Fruit fly (Drosophila melanogaster) whole organism, embryonic: Measurements from ENCODE around the gene TwdlV.

ENCODE experiments used
- Blimp-1 ChIP-seq: fragments of 200-800 bp; sonication (Bioruptor generic); optimal IDR thresholded peaks from 3 replicates; lab custom pipeline; 2018; ENCODE audit warnings: missing biosample characterization, missing genetic modification characterization, mild to moderate bottlenecking, moderate library complexity, missing genetic modification reagents
- CG10147 ChIP-seq: fragments of 200-800 bp; sonication (Bioruptor generic); optimal IDR thresholded peaks from 2 replicates; lab custom pipeline; 2019; ENCODE audit warnings: missing biosample characterization, mild to moderate bottlenecking, missing genetic modification characterization, moderate library complexity
- CG10209 ChIP-seq: fragments of 200-800 bp; sonication (Bioruptor generic); optimal IDR thresholded peaks from 3 replicates; lab custom pipeline; 2017; ENCODE audit warnings: missing biosample characterization, mild to moderate bottlenecking, missing genetic modification characterization, missing genetic modification reagents
- CG10654 ChIP-seq: fragments of 200-800 bp; sonication (Bioruptor generic); optimal IDR thresholded peaks from 2 replicates; lab custom pipeline; 2016; ENCODE audit warnings: missing biosample characterization, missing genetic modification characterization
- CG1233 ChIP-seq: fragments of 200-800 bp; sonication (Bioruptor generic); optimal IDR thresholded peaks from 4 replicates; lab custom pipeline; 2018; ENCODE audit warnings: missing biosample characterization, mild to moderate bottlenecking, missing genetic modification characterization
- CG12769 ChIP-seq: fragments of 200-800 bp; sonication (Bioruptor generic); optimal IDR thresholded peaks from 2 replicates; lab custom pipeline; 2019; ENCODE audit warnings: missing biosample characterization, mild to moderate bottlenecking, missing genetic modification characterization, moderate library complexity
- CG15269 ChIP-seq: fragments of 200-800 bp; sonication (Bioruptor generic); optimal IDR thresholded peaks from 2 replicates; lab custom pipeline; 2018; ENCODE audit warnings: missing biosample characterization, mild to moderate bottlenecking, missing genetic modification characterization, moderate library complexity
- CG15601 ChIP-seq: fragments of 200-800 bp; sonication (Bioruptor generic); optimal IDR thresholded peaks from 3 replicates; lab custom pipeline; 2019; ENCODE audit warnings: missing biosample characterization, mild to moderate bottlenecking, missing genetic modification characterization, moderate library complexity
- CG16779 ChIP-seq: fragments of 200-800 bp; sonication (Bioruptor generic); IDR thresholded peaks from 2 replicates; pipeline ENCODE4 v1.3.6; 2022; ENCODE audit warnings: missing biosample characterization, missing genetic modification characterization
- CG18599 ChIP-seq: fragments of 200-800 bp; sonication (Bioruptor generic); optimal IDR thresholded peaks from 3 replicates; lab custom pipeline; 2017; ENCODE audit warnings: missing biosample characterization, missing genetic modification characterization, mild to moderate bottlenecking, moderate library complexity, missing genetic modification reagents
- CG31388 ChIP-seq: fragments of 200-800 bp; sonication (Bioruptor generic); optimal IDR thresholded peaks from 2 replicates; lab custom pipeline; 2016; ENCODE audit warnings: missing biosample characterization, missing genetic modification characterization
- CG32772 ChIP-seq: fragments of 200-800 bp; sonication (Bioruptor generic); IDR thresholded peaks from 2 replicates; pipeline ENCODE4 v1.3.6; 2022; ENCODE audit warnings: missing biosample characterization, missing genetic modification characterization
- CG3407 ChIP-seq: fragments of 200-800 bp; sonication (Bioruptor generic); optimal IDR thresholded peaks from 2 replicates; lab custom pipeline; 2018; ENCODE audit warnings: missing biosample characterization, mild to moderate bottlenecking, missing genetic modification characterization
- CG3847 ChIP-seq: fragments of 200-800 bp; sonication (Bioruptor generic); IDR thresholded peaks from 2 replicates; pipeline ENCODE4 v1.3.6; 2022; ENCODE audit warnings: missing biosample characterization, missing genetic modification characterization
- CG4404 ChIP-seq: fragments of 200-800 bp; sonication (Bioruptor generic); IDR thresholded peaks from 2 replicates; pipeline ENCODE4 v1.3.6; 2022; ENCODE audit warnings: missing biosample characterization, missing genetic modification characterization
- CG6654 ChIP-seq: fragments of 200-800 bp; sonication (Bioruptor generic); optimal IDR thresholded peaks from 2 replicates; lab custom pipeline; 2017; ENCODE audit warnings: missing biosample characterization, mild to moderate bottlenecking, missing genetic modification characterization
- CG6813 ChIP-seq: fragments of 200-800 bp; sonication (Bioruptor generic); optimal IDR thresholded peaks from 2 replicates; lab custom pipeline; 2017; ENCODE audit warnings: missing biosample characterization, missing genetic modification characterization, mild to moderate bottlenecking, moderate library complexity, missing genetic modification reagents
- CG9215 ChIP-seq: fragments of 200-800 bp; sonication (Bioruptor generic); IDR thresholded peaks from 2 replicates; pipeline ENCODE4 v1.3.6; 2022; ENCODE audit warnings: missing biosample characterization, missing genetic modification characterization
- Dek ChIP-seq: fragments of 200-800 bp; sonication (Bioruptor generic); optimal IDR thresholded peaks from 3 replicates; lab custom pipeline; 2019; ENCODE audit warnings: missing biosample characterization, mild to moderate bottlenecking, missing genetic modification characterization, moderate library complexity
- Dp ChIP-seq: fragments of 200-800 bp; sonication (Bioruptor generic); optimal IDR thresholded peaks from 2 replicates; lab custom pipeline; 2018; ENCODE audit warnings: missing biosample characterization, mild to moderate bottlenecking, missing genetic modification characterization, moderate library complexity
- Ets65A ChIP-seq: fragments of 200-800 bp; sonication (Bioruptor generic); peaks from one replicate; lab custom pipeline; 2016; ENCODE audit warnings: missing biosample characterization, missing genetic modification characterization
- Med ChIP-seq: fragments of 200-800 bp; sonication (Bioruptor generic); peaks from one replicate; lab custom pipeline; 2016; ENCODE audit warnings: missing biosample characterization, missing genetic modification characterization, mild to moderate bottlenecking, inconsistent platforms, moderate library complexity
- Opbp ChIP-seq: fragments of 200-800 bp; sonication (Bioruptor generic); IDR thresholded peaks from 3 replicates; pipeline ENCODE4 v1.3.6; 2022; ENCODE audit warnings: missing biosample characterization, missing genetic modification characterization; ENCODE audit not compliant: partially characterized antibody
- Pdp1 ChIP-seq, 2 experiments: fragments of 200-800 bp; sonication (Bioruptor generic); optimal IDR thresholded peaks; 3 replicates each; lab custom pipeline; 2016; ENCODE audit warnings: missing biosample characterization in 2 of 2, missing genetic modification characterization in 2 of 2, mild to moderate bottlenecking in 1 of 2, moderate library complexity in 1 of 2
- abd-A ChIP-seq: fragments of 200-800 bp; sonication (Bioruptor generic); optimal IDR thresholded peaks from 3 replicates; lab custom pipeline; 2019; ENCODE audit warnings: missing biosample characterization, mild to moderate bottlenecking, missing genetic modification characterization, moderate library complexity
- al ChIP-seq: fragments of 200-800 bp; sonication (Bioruptor generic); IDR thresholded peaks from 2 replicates; pipeline ENCODE4 v1.3.6; 2022; ENCODE audit warnings: missing biosample characterization, missing genetic modification characterization
- bcd ChIP-seq: fragments of 200-800 bp; sonication (Bioruptor generic); optimal IDR thresholded peaks from 2 replicates; lab custom pipeline; 2017; ENCODE audit warnings: missing biosample characterization, mild to moderate bottlenecking, missing genetic modification characterization
- chinmo ChIP-seq: fragments of 200-800 bp; sonication (Bioruptor generic); IDR thresholded peaks from 4 replicates; pipeline ENCODE4 v1.3.6; 2022; ENCODE audit warnings: missing biosample characterization, missing genetic modification characterization; ENCODE audit not compliant: partially characterized antibody
- crp ChIP-seq, 2 experiments: fragments of 200-800 bp; sonication (Bioruptor generic); optimal IDR thresholded peaks; 2 replicates in 1 of 2; 3 replicates in 1 of 2; lab custom pipeline; 2017; ENCODE audit warnings: missing biosample characterization in 2 of 2, missing genetic modification characterization in 2 of 2, mild to moderate bottlenecking in 1 of 2, moderate library complexity in 1 of 2
- exex ChIP-seq: fragments of 200-800 bp; sonication (Bioruptor generic); optimal IDR thresholded peaks from 4 replicates; lab custom pipeline; 2018; ENCODE audit warnings: missing biosample characterization, mild to moderate bottlenecking, missing genetic modification characterization, moderate library complexity
- gt ChIP-seq: fragments of 200-800 bp; sonication (Bioruptor generic); IDR thresholded peaks from 2 replicates; pipeline ENCODE4 v1.3.6; 2022; ENCODE audit warnings: missing biosample characterization, missing genetic modification characterization
- oc ChIP-seq: fragments of 200-800 bp; sonication (Bioruptor generic); optimal IDR thresholded peaks from 2 replicates; lab custom pipeline; 2018; ENCODE audit warnings: missing biosample characterization, mild to moderate bottlenecking, missing genetic modification characterization, moderate library complexity
- prd ChIP-seq, 3 experiments: fragments of >200 bp in 2 of 3; fragments of 200-800 bp in 1 of 3; sonication (Bioruptor generic) in 1 of 3; optimal IDR thresholded peaks in 2 of 3; IDR thresholded peaks in 1 of 3; 2 replicates in 2 of 3; 3 replicates in 1 of 3; pipeline versions ENCODE4 v1.3.6 to Lab custom; 2017 to 2022; ENCODE audit warnings: missing biosample characterization in 1 of 3, missing genetic modification characterization in 1 of 3
- tap ChIP-seq: fragments of 200-800 bp; optimal IDR thresholded peaks from 3 replicates; lab custom pipeline; 2019; ENCODE audit warnings: missing biosample characterization, mild to moderate bottlenecking, missing genetic modification characterization, moderate library complexity
- vvl ChIP-seq: fragments of 200-800 bp; sonication (Bioruptor generic); IDR thresholded peaks from 2 replicates; pipeline ENCODE4 v1.3.6; 2022; ENCODE audit warnings: missing biosample characterization, missing genetic modification characterization

The TwdlV gene

DNA sequence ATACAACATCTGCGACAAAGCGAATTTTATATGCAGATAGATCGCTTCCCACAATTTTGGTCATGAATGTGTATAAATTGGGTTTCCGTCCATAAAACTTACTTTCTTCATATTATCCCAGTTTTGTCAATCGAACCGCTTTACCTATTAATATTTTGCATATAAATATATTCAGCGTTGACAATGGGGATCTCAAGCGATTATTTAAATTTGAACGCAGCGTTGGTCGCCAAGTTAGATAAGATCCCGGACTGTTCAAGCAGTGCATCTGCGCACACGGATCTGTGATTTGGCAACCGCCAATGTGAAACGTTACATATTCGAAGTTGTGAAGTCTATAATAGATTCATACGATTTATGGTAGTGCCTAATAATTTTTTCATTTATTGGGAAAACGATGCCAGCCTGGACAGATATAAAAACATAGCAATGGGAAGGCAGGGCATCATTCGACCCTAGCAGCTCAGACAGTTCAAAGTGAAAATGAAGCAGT lies 7.9 kb upstream of the TwdlV start, which contains the start of gene TwdlF:
Gene TwdlF, plus strand, starts transcription at position 443 of the 493 bp plus-strand sequence.
- TF ChIP-seq CG3847 (GFP tag; lab: Robert Waterston, UW) (no peak), Dek (tag; lab: Kevin White, UChicago) (no peak), bcd (GFP tag; lab: Kevin White, UChicago) (no peak), Pdp1 (GFP tag; optimal IDR thresholded peaks at IDR 0.05; lab: Kevin White, UChicago) (peak in 1 of 2 experiments; percentile 7), CG4404 (GFP tag; lab: Robert Waterston, UW) (no peak), oc (tag; lab: Kevin White, UChicago) (peak; percentile 67), abd-A (tag; lab: Kevin White, UChicago) (peak; percentile 25), CG3407 (GFP tag; lab: Kevin White, UChicago) (no peak), Opbp (GFP tag; lab: Robert Waterston, UW) (no peak), CG10654 (no peak), gt (GFP tag; lab: Robert Waterston, UW) (no peak), CG10147 (GFP tag; lab: Kevin White, UChicago) (no peak), CG9215 (GFP tag; lab: Robert Waterston, UW) (no peak), vvl (peak; percentile 58; the same call in 1 of the 2 replicates), CG10209 (GFP tag; lab: Kevin White, UChicago) (no peak), CG1233 (no peak)

DNA sequence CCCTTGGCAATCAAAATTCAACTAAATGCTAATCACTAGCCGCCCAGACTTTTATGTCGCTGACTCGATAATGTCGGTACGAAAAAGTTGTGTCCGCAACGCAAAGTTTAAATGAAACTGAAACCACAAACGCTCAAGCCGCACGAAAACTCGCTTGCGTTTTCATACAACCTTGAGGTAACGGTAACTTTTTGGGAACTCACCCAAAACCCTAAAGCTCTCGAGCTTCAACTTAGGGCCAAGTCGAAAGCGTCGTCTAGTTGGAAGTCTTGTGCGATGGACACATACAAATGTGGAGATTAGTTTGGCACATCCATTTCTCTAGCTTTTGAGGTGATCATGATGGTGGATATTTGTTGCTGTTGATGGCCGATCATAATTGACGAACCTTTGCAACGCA lies 4.6 kb upstream of the TwdlV start:
- TF ChIP-seq Blimp-1 (GFP tag; lab: Kevin White, UChicago) (peak; percentile 83), CG16779 (no peak), vvl (peak; percentile 66; the same call in 1 of the 2 replicates), exex (tag; lab: Kevin White, UChicago) (no peak), CG32772 (no peak), CG12769 (tag; lab: Kevin White, UChicago) (peak; percentile 74), CG18599 (GFP tag; lab: Kevin White, UChicago) (no peak), chinmo (GFP tag; lab: Robert Waterston, UW) (0 out of 4 replicates have a peak, but pooled peaks have one; percentile 57), CG15269 (tag; lab: Kevin White, UChicago) (no peak), Ets65A (GFP tag; lab: Kevin White, UChicago) (peak; percentile 25), CG6813 (GFP tag; lab: Kevin White, UChicago) (no peak), prd (optimal IDR thresholded peaks at IDR 0.05; lab: Kevin White, UChicago) (no peak), prd (GFP tag; IDR thresholded peaks at IDR 0.05; lab: Robert Waterston, UW) (no peak)

DNA sequence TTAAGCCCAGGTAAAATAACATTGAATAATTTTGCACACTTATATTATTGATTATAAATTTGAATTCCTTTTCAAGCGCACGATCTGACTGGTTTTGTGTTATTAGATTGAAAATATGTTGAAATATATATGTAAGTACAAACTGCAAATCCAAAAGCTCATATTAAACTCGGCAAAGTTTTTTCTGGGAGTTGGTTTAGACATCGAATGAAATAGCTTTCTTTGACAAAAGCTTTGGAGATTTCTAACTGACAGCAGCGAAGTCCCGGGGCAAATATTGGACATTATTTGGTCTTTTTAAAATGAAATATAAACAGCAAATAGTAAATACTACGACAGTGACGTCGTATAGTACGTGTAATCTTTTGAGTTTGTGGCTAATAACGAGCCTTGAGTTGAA lies 3.3 kb upstream of the TwdlV start, which contains the start of gene TwdlG:
Gene TwdlG, minus strand, starts transcription at position 101 of the 400 bp plus-strand sequence.
- peak; percentile 56 for TF ChIP-seq Med
- TF ChIP-seq CG15269 (tag; lab: Kevin White, UChicago) = no peak
- TF ChIP-seq Blimp-1 (GFP tag; lab: Kevin White, UChicago) = no peak
- no peak for TF ChIP-seq crp (GFP tag; optimal IDR thresholded peaks at IDR 0.05; lab: Kevin White, UChicago)
- TF ChIP-seq CG6654 (GFP tag; lab: Kevin White, UChicago) = no peak
- TF ChIP-seq al = no peak
- no peak for TF ChIP-seq CG15601 (tag; lab: Kevin White, UChicago)
- no peak for TF ChIP-seq Dp (GFP tag; lab: Kevin White, UChicago)
- no peak for TF ChIP-seq CG31388 (GFP tag; lab: Kevin White, UChicago)
- TF ChIP-seq tap (tag; lab: Kevin White, UChicago) = no peak
- TF ChIP-seq CG12769 (tag; lab: Kevin White, UChicago) = peak; percentile 13
- no peak for TF ChIP-seq bcd (GFP tag; lab: Kevin White, UChicago)
